Worm (Caenorhabditis elegans) whole organism, L1 larva: ENCODE results near the gene Y7A5A.9.

Source experiments
- C16A3.4 ChIP-seq: fragments of 150-350 bp; optimal IDR thresholded peaks from 2 replicates; lab custom pipeline; 2014; ENCODE audit warnings: missing biosample characterization, missing genetic modification characterization
- aly-2 ChIP-seq: fragments of 150-350 bp; optimal IDR thresholded peaks from 2 replicates; lab custom pipeline; 2014; ENCODE audit warnings: missing biosample characterization, missing genetic modification characterization
- blmp-1 ChIP-seq: fragments of 150-350 bp; optimal IDR thresholded peaks from 2 replicates; lab custom pipeline; 2014; ENCODE audit warnings: missing biosample characterization, missing genetic modification characterization
- ceh-8 ChIP-seq: fragments of 200-800 bp; sonication (Bioruptor generic); optimal IDR thresholded peaks from 2 replicates; lab custom pipeline; 2018; ENCODE audit warnings: mild to moderate bottlenecking, missing genetic modification characterization, moderate library complexity, missing compliant biosample characterization
- ceh-82 ChIP-seq, 3 experiments: fragments of 150-350 bp in 1 of 3; sonication (generic microtip) in 2 of 3; optimal IDR thresholded peaks; 2 replicates each; lab custom pipeline; 2014 to 2017; ENCODE audit warnings: missing biosample characterization in 3 of 3, missing genetic modification characterization in 3 of 3
- ceh-88 ChIP-seq: fragments of 200-800 bp; sonication (Bioruptor generic); IDR thresholded peaks from 2 replicates; pipeline ENCODE4 v1.3.6; 2022; ENCODE audit warnings: missing genetic modification characterization, missing compliant biosample characterization
- ces-1 ChIP-seq: fragments of 150-350 bp; optimal IDR thresholded peaks from 2 replicates; lab custom pipeline; 2014; ENCODE audit warnings: missing biosample characterization, missing genetic modification reagents, missing genetic modification characterization
- dsc-1 ChIP-seq: sonication (generic microtip); optimal IDR thresholded peaks from 2 replicates; lab custom pipeline; 2016; ENCODE audit warnings: mild to moderate bottlenecking, missing genetic modification characterization, missing compliant biosample characterization
- egl-27 ChIP-seq, 2 experiments: fragments of 150-350 bp in 1 of 2; sonication (generic microtip); optimal IDR thresholded peaks; 3 replicates each; lab custom pipeline; 2017 to 2018; ENCODE audit warnings: missing biosample characterization in 2 of 2, missing genetic modification characterization in 2 of 2, missing genetic modification reagents in 2 of 2
- elt-2 ChIP-seq: sonication (generic microtip); optimal IDR thresholded peaks from 2 replicates; lab custom pipeline; 2016; ENCODE audit warnings: missing genetic modification characterization, mild to moderate bottlenecking, inconsistent platforms, missing compliant biosample characterization, missing genetic modification reagents
- fkh-10 ChIP-seq: sonication (generic microtip); optimal IDR thresholded peaks from 2 replicates; lab custom pipeline; 2017; ENCODE audit warnings: missing biosample characterization, missing genetic modification reagents, missing genetic modification characterization
- hlh-4 ChIP-seq: sonication (generic microtip); optimal IDR thresholded peaks from 2 replicates; lab custom pipeline; 2016; ENCODE audit warnings: mild to moderate bottlenecking, missing genetic modification characterization, missing compliant biosample characterization
- hpl-2 ChIP-seq: fragments of 150-350 bp; optimal IDR thresholded peaks from 2 replicates; lab custom pipeline; 2014; ENCODE audit warnings: missing biosample characterization, missing genetic modification reagents, missing genetic modification characterization
- lin-14 ChIP-seq: fragments of 200-800 bp; sonication (Bioruptor generic); optimal IDR thresholded peaks from 2 replicates; lab custom pipeline; 2018; ENCODE audit warnings: mild to moderate bottlenecking, missing genetic modification characterization, moderate library complexity, missing compliant biosample characterization
- mep-1 ChIP-seq: fragments of 150-350 bp; optimal IDR thresholded peaks from 2 replicates; lab custom pipeline; 2014; ENCODE audit warnings: missing biosample characterization, missing genetic modification characterization
- nhr-20 ChIP-seq: sonication (generic microtip); optimal IDR thresholded peaks from 2 replicates; lab custom pipeline; 2016; ENCODE audit warnings: mild to moderate bottlenecking, missing genetic modification characterization, missing compliant biosample characterization
- nhr-71 ChIP-seq: sonication (generic microtip); optimal IDR thresholded peaks from 2 replicates; lab custom pipeline; 2016; ENCODE audit warnings: mild to moderate bottlenecking, missing genetic modification characterization, moderate library complexity, missing compliant biosample characterization
- nhr-85 ChIP-seq: sonication (generic microtip); peaks from one replicate; lab custom pipeline; 2016; ENCODE audit warnings: missing genetic modification characterization, inconsistent platforms, missing compliant biosample characterization
- pag-3 ChIP-seq: sonication (generic microtip); optimal IDR thresholded peaks from 2 replicates; lab custom pipeline; 2017; ENCODE audit warnings: missing genetic modification characterization, mild to moderate bottlenecking, missing compliant biosample characterization, antibody characterized with exemption, borderline replicate concordance; ENCODE audit not compliant: insufficient read depth
- rnt-1 ChIP-seq: sonication (generic microtip); optimal IDR thresholded peaks from 2 replicates; lab custom pipeline; 2016; ENCODE audit warnings: mild to moderate bottlenecking, missing genetic modification characterization, moderate library complexity, missing compliant biosample characterization
- snpc-4 ChIP-seq: fragments of 150-350 bp; optimal IDR thresholded peaks from 2 replicates; lab custom pipeline; 2014; ENCODE audit warnings: missing biosample characterization, missing genetic modification characterization
- unc-98 ChIP-seq: fragments of 200-800 bp; sonication (Bioruptor generic); IDR thresholded peaks from 2 replicates; pipeline ENCODE4 v1.3.6; 2022; ENCODE audit warnings: missing genetic modification characterization, missing compliant biosample characterization
- ztf-11 ChIP-seq, 2 experiments: sonication (generic microtip); optimal IDR thresholded peaks; 2 replicates each; lab custom pipeline; 2016 to 2017; ENCODE audit warnings: missing genetic modification characterization in 2 of 2, missing biosample characterization in 1 of 2, missing compliant biosample characterization in 1 of 2

Y7A5A.9 gene

ce11 chrX:15865868-15866555, 39.0 kb downstream of the Y7A5A.9 start, which contains the start of the genes csb-1 and F53H4.4 (continued):
- TF ChIP-seq egl-27 (tag; optimal IDR thresholded peaks at IDR 0.05; lab: Kevin White, UChicago) (no peak), aly-2 (no peak), hpl-2 (no peak), C16A3.4 (tag; lab: Kevin White, UChicago) (peak; percentile 84), nhr-20 (tag; lab: Kevin White, UChicago) (peak; percentile 80), fkh-10 (peak; percentile 38), ceh-88 (GFP tag; lab: Robert Waterston, UW) (no peak), nhr-71 (peak; percentile 86), ces-1 (GFP tag; lab: Kevin White, UChicago) (no peak), unc-98 (GFP tag; lab: Robert Waterston, UW) (0 out of 2 replicates have a peak, but pooled peaks have one; percentile 34), pag-3 (tag; lab: Kevin White, UChicago) (peak; percentile 54), mep-1 (peak; percentile 84), ceh-8 (GFP tag; lab: Kevin White, UChicago) (no peak), ztf-11 (tag; optimal IDR thresholded peaks at IDR 0.05; lab: Kevin White, UChicago) (peak in 1 of 2 experiments; percentile 42), lin-14 (GFP tag; lab: Kevin White, UChicago) (peak; percentile 90), hlh-4 (no peak), rnt-1 (tag; lab: Kevin White, UChicago) (peak; percentile 88), dsc-1 (tag; lab: Kevin White, UChicago) (peak; percentile 54), ceh-82 (tag; optimal IDR thresholded peaks at IDR 0.05; lab: Kevin White, UChicago) (peak in 2 of 3 experiments; percentile 30 to 62), snpc-4 (tag; lab: Kevin White, UChicago) (peak; percentile 47)

- TF ChIP-seq elt-2 (tag; lab: Kevin White, UChicago), result no peak
- TF ChIP-seq blmp-1 (tag; lab: Kevin White, UChicago), result peak; percentile 12
Observed at ce11 chrX:15869589-15869988, 42.6 kb downstream of the Y7A5A.9 start.

DNA sequence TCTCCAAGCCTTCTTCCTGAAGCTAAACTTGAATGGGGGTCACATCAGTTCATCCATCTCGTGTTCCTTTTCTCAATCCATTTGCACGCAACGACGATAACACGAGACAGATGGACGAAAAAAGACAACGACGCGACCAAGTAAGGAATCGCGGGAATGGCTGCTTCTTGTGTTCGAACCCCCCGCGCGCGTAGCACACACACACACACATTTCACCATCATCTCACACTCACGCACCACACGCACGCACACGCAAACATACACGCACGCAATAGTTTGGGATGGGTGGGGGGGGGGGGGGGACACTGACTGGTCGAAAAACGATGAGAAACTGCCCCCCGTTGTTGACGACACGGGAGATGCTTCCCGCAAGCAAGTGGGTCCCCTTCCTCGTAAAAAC, 50.0 kb downstream of the Y7A5A.9 start:
- TF ChIP-seq lin-14 (GFP tag; lab: Kevin White, UChicago), result peak; percentile 38
- TF ChIP-seq nhr-85, result peak; percentile 61
- no peak for TF ChIP-seq elt-2 (tag; lab: Kevin White, UChicago)
- TF ChIP-seq, all 84 proteins: peak for 2
